Fruit fly (Drosophila melanogaster) whole organism, embryonic: Measurements from ENCODE around the gene CG2444.

Experiments
- Blimp-1 ChIP-seq: fragments of 200-800 bp; sonication (Bioruptor generic); optimal IDR thresholded peaks from 3 replicates; lab custom pipeline; 2018; ENCODE audit warnings: missing biosample characterization, missing genetic modification characterization, mild to moderate bottlenecking, moderate library complexity, missing genetic modification reagents
- CG10267 ChIP-seq: fragments of 200-800 bp; sonication (Bioruptor generic); optimal IDR thresholded peaks from 2 replicates; lab custom pipeline; 2018; ENCODE audit warnings: missing biosample characterization, mild to moderate bottlenecking, missing genetic modification characterization, moderate library complexity
- CG10462 ChIP-seq: fragments of 200-800 bp; sonication (Bioruptor generic); optimal IDR thresholded peaks from 2 replicates; lab custom pipeline; 2016; ENCODE audit warnings: missing biosample characterization, missing genetic modification characterization
- CG10565 ChIP-seq: fragments of 200-800 bp; sonication (Bioruptor generic); optimal IDR thresholded peaks from 3 replicates; lab custom pipeline; 2016; ENCODE audit warnings: missing biosample characterization, mild to moderate bottlenecking, missing genetic modification characterization
- CG12071 ChIP-seq: fragments of 200-800 bp; sonication (Bioruptor generic); optimal IDR thresholded peaks from 3 replicates; lab custom pipeline; 2018; ENCODE audit warnings: missing biosample characterization, mild to moderate bottlenecking, missing genetic modification characterization
- CG12659 ChIP-seq: fragments of 200-800 bp; sonication (Bioruptor generic); optimal IDR thresholded peaks from 3 replicates; lab custom pipeline; 2017; ENCODE audit warnings: mild to moderate bottlenecking, missing biosample characterization, missing genetic modification reagents, missing genetic modification characterization
- CG12769 ChIP-seq: fragments of 200-800 bp; sonication (Bioruptor generic); optimal IDR thresholded peaks from 2 replicates; lab custom pipeline; 2019; ENCODE audit warnings: missing biosample characterization, mild to moderate bottlenecking, missing genetic modification characterization, moderate library complexity
- CG15514 ChIP-seq: fragments of 200-800 bp; sonication (Bioruptor generic); optimal IDR thresholded peaks from 3 replicates; lab custom pipeline; 2017; ENCODE audit warnings: missing biosample characterization, missing genetic modification characterization, mild to moderate bottlenecking, moderate library complexity, missing genetic modification reagents
- CG18619 ChIP-seq: fragments of 200-800 bp; sonication (Bioruptor generic); optimal IDR thresholded peaks from 3 replicates; lab custom pipeline; 2017; ENCODE audit warnings: missing biosample characterization, mild to moderate bottlenecking, missing genetic modification characterization
- CG2202 ChIP-seq: fragments of 200-800 bp; sonication (Bioruptor generic); optimal IDR thresholded peaks from 2 replicates; lab custom pipeline; 2018; ENCODE audit warnings: missing biosample characterization, mild to moderate bottlenecking, missing genetic modification characterization
- CG2678 ChIP-seq: fragments of 200-800 bp; sonication (Bioruptor generic); optimal IDR thresholded peaks from 3 replicates; lab custom pipeline; 2019; ENCODE audit warnings: missing biosample characterization, mild to moderate bottlenecking, missing genetic modification characterization, moderate library complexity
- CG2875 ChIP-seq: fragments of 200-800 bp; sonication (Bioruptor generic); optimal IDR thresholded peaks from 2 replicates; lab custom pipeline; 2017; ENCODE audit warnings: missing biosample characterization, mild to moderate bottlenecking, missing genetic modification characterization, missing genetic modification reagents
- CG30431 ChIP-seq: fragments of 200-800 bp; sonication (Bioruptor generic); optimal IDR thresholded peaks from 2 replicates; lab custom pipeline; 2017; ENCODE audit warnings: missing biosample characterization, missing genetic modification characterization
- CG31224 ChIP-seq: fragments of 200-800 bp; sonication (Bioruptor generic); IDR thresholded peaks from 2 replicates; pipeline ENCODE4 v1.3.6; 2022; ENCODE audit warnings: missing biosample characterization, missing genetic modification characterization
- CG32767 ChIP-seq: fragments of 200-800 bp; sonication (Bioruptor generic); IDR thresholded peaks from 2 replicates; pipeline ENCODE4 v1.3.6; 2022; ENCODE audit warnings: missing biosample characterization, missing genetic modification characterization
- CG4360 ChIP-seq: fragments of 200-800 bp; sonication (Bioruptor generic); IDR thresholded peaks from 2 replicates; pipeline ENCODE4 v1.3.6; 2022; ENCODE audit warnings: missing biosample characterization, missing genetic modification characterization
- CG5245 ChIP-seq: fragments of 200-800 bp; sonication (Bioruptor generic); optimal IDR thresholded peaks from 3 replicates; lab custom pipeline; 2016; ENCODE audit warnings: missing biosample characterization, missing genetic modification characterization
- CG6175 ChIP-seq: fragments of 200-800 bp; sonication (Bioruptor generic); IDR thresholded peaks from 3 replicates; pipeline ENCODE4 v1.3.6; 2022; ENCODE audit warnings: missing biosample characterization, missing genetic modification characterization
- CG6654 ChIP-seq: fragments of 200-800 bp; sonication (Bioruptor generic); optimal IDR thresholded peaks from 2 replicates; lab custom pipeline; 2017; ENCODE audit warnings: missing biosample characterization, mild to moderate bottlenecking, missing genetic modification characterization
- CG6765 ChIP-seq: fragments of 200-800 bp; sonication (Bioruptor generic); optimal IDR thresholded peaks from 3 replicates; lab custom pipeline; 2017; ENCODE audit warnings: missing biosample characterization, mild to moderate bottlenecking, missing genetic modification characterization
- CG6813 ChIP-seq: fragments of 200-800 bp; sonication (Bioruptor generic); optimal IDR thresholded peaks from 2 replicates; lab custom pipeline; 2017; ENCODE audit warnings: missing biosample characterization, missing genetic modification characterization, mild to moderate bottlenecking, moderate library complexity, missing genetic modification reagents
- CG8359 ChIP-seq: fragments of 200-800 bp; sonication (Bioruptor generic); optimal IDR thresholded peaks from 2 replicates; lab custom pipeline; 2017; ENCODE audit warnings: missing biosample characterization, mild to moderate bottlenecking, missing genetic modification characterization, borderline replicate concordance
- Dad ChIP-seq: fragments of 200-800 bp; sonication (Bioruptor generic); optimal IDR thresholded peaks from 3 replicates; lab custom pipeline; 2016; ENCODE audit warnings: missing biosample characterization, missing genetic modification characterization
- Ets65A ChIP-seq: fragments of 200-800 bp; sonication (Bioruptor generic); peaks from one replicate; lab custom pipeline; 2016; ENCODE audit warnings: missing biosample characterization, missing genetic modification characterization
- Gsc ChIP-seq: fragments of 200-800 bp; sonication (Bioruptor generic); IDR thresholded peaks from 2 replicates; pipeline ENCODE4 v1.3.6; 2022; ENCODE audit warnings: missing biosample characterization, missing genetic modification characterization
- HmgD ChIP-seq: fragments of 200-800 bp; sonication (Bioruptor generic); optimal IDR thresholded peaks from 3 replicates; lab custom pipeline; 2016; ENCODE audit warnings: missing biosample characterization, missing genetic modification characterization
- Med ChIP-seq: fragments of 200-800 bp; sonication (Bioruptor generic); peaks from one replicate; lab custom pipeline; 2016; ENCODE audit warnings: missing biosample characterization, missing genetic modification characterization, mild to moderate bottlenecking, inconsistent platforms, moderate library complexity
- Nf-YA ChIP-seq: fragments of 200-800 bp; sonication (Bioruptor generic); IDR thresholded peaks from 2 replicates; pipeline ENCODE4 v1.3.6; 2022; ENCODE audit warnings: missing biosample characterization, missing genetic modification characterization
- Optix ChIP-seq: fragments of 200-800 bp; sonication (Bioruptor generic); IDR thresholded peaks from 3 replicates; pipeline ENCODE4 v1.3.6; 2022; ENCODE audit warnings: missing biosample characterization, missing genetic modification characterization
- Rfx ChIP-seq: fragments of 200-800 bp; sonication (Bioruptor generic); IDR thresholded peaks from 2 replicates; pipeline ENCODE4 v1.3.6; 2022; ENCODE audit warnings: missing biosample characterization, missing genetic modification characterization
- Sry-β ChIP-seq: fragments of 200-800 bp; sonication (Bioruptor generic); optimal IDR thresholded peaks from 2 replicates; lab custom pipeline; 2018; ENCODE audit warnings: missing biosample characterization, mild to moderate bottlenecking, missing genetic modification characterization, moderate library complexity
- amos ChIP-seq: fragments of 200-800 bp; sonication (Bioruptor generic); IDR thresholded peaks from 2 replicates; pipeline ENCODE4 v1.3.6; 2022; ENCODE audit warnings: missing biosample characterization, missing genetic modification characterization; ENCODE audit not compliant: partially characterized antibody
- aop ChIP-seq: fragments of 200-800 bp; sonication (Bioruptor generic); IDR thresholded peaks from 2 replicates; pipeline ENCODE4 v1.3.6; 2022; ENCODE audit warnings: missing biosample characterization, missing genetic modification characterization
- ap ChIP-seq: fragments of 200-800 bp; sonication (Bioruptor generic); IDR thresholded peaks from 2 replicates; pipeline ENCODE4 v1.3.6; 2022; ENCODE audit warnings: missing biosample characterization, missing genetic modification characterization
- dan ChIP-seq: fragments of 200-800 bp; sonication (Bioruptor generic); IDR thresholded peaks from 2 replicates; pipeline ENCODE4 v1.3.6; 2022; ENCODE audit warnings: missing biosample characterization, missing genetic modification characterization
- danr ChIP-seq: fragments of 200-800 bp; sonication (Bioruptor generic); IDR thresholded peaks from 2 replicates; pipeline ENCODE4 v1.3.6; 2022; ENCODE audit warnings: missing biosample characterization, missing genetic modification characterization
- fru ChIP-seq: fragments of >200 bp; optimal IDR thresholded peaks from 2 replicates; lab custom pipeline; 2017
- gsb-n ChIP-seq: fragments of 200-800 bp; sonication (Bioruptor generic); optimal IDR thresholded peaks from 3 replicates; lab custom pipeline; 2018; ENCODE audit warnings: missing biosample characterization, mild to moderate bottlenecking, missing genetic modification characterization
- insv ChIP-seq, 2 experiments: fragments of 200-800 bp; sonication (Bioruptor generic); optimal IDR thresholded peaks; 3 replicates each; lab custom pipeline; 2016 to 2018; ENCODE audit warnings: missing biosample characterization in 2 of 2, missing genetic modification characterization in 2 of 2
- lab ChIP-seq: fragments of 200-800 bp; sonication (Bioruptor generic); optimal IDR thresholded peaks from 3 replicates; lab custom pipeline; 2017; ENCODE audit warnings: missing biosample characterization, missing genetic modification characterization, mild to moderate bottlenecking, moderate library complexity, missing genetic modification reagents
- lbe ChIP-seq: fragments of 200-800 bp; sonication (Bioruptor generic); optimal IDR thresholded peaks from 2 replicates; lab custom pipeline; 2016; ENCODE audit warnings: missing biosample characterization, mild to moderate bottlenecking, missing genetic modification characterization
- org-1 ChIP-seq: fragments of 200-800 bp; sonication (Bioruptor generic); optimal IDR thresholded peaks from 2 replicates; lab custom pipeline; 2017; ENCODE audit warnings: missing biosample characterization, missing genetic modification characterization
- pho ChIP-seq: fragments of 200-800 bp; sonication (Bioruptor generic); optimal IDR thresholded peaks from 2 replicates; lab custom pipeline; 2016; ENCODE audit warnings: missing biosample characterization, missing genetic modification characterization
- sd ChIP-seq: fragments of 200-800 bp; sonication (Bioruptor generic); optimal IDR thresholded peaks from 3 replicates; lab custom pipeline; 2018; ENCODE audit warnings: missing biosample characterization, mild to moderate bottlenecking, missing genetic modification characterization, moderate library complexity
- sim ChIP-seq: fragments of 200-800 bp; sonication (Bioruptor generic); IDR thresholded peaks from 2 replicates; pipeline ENCODE4 v1.3.6; 2022; ENCODE audit warnings: missing biosample characterization, missing genetic modification characterization
- sima ChIP-seq: fragments of 200-800 bp; sonication (Bioruptor generic); optimal IDR thresholded peaks from 2 replicates; lab custom pipeline; 2016; ENCODE audit warnings: missing biosample characterization, missing genetic modification characterization
- tgo ChIP-seq: fragments of 200-800 bp; sonication (Bioruptor generic); IDR thresholded peaks from 3 replicates; pipeline ENCODE4 v1.3.6; 2022; ENCODE audit warnings: missing biosample characterization, missing genetic modification characterization
- vfl ChIP-seq: fragments of 200-800 bp; sonication (Bioruptor generic); optimal IDR thresholded peaks from 2 replicates; lab custom pipeline; 2016; ENCODE audit warnings: missing biosample characterization, missing genetic modification characterization
- vnd ChIP-seq: fragments of 200-800 bp; sonication (Bioruptor generic); IDR thresholded peaks from 3 replicates; pipeline ENCODE4 v1.3.6; 2022; ENCODE audit warnings: missing biosample characterization, missing genetic modification characterization; ENCODE audit not compliant: partially characterized antibody

Gene CG2444

DNA sequence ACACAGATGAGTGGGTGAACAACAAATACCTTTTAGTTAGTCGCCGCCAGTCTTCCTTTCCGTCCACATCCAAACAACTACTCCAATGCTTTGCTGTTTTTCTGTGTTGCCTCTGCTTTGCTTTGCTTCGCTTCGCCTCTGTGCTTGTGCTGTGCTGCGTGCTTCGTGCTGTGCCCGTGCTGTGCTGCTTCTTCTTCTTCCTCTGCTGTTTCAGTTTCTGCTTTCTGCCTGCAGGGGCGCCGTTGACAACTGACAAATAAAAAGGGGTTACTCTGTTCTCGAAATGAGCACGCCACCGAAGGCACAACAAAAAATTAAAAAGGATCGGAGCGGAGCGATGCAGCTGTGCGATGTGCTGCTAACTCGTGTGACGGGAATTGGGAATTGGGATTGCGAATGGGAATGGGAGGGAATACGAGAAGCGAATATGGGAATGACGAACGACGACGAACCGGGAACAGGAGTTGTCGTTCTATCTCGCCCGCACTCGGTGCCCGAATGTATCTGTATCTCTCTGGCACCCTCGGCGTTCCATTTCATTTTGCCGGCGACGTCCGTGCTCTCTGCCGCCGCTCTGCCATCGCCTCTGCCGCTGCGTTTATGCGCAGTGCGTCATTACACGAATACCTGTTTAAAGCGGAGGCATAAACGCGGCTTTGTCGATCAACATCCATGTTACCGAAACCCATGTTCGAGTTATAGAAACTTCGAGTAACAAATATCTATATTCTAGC is 9.6 kb upstream of the CG2444 start (continued):
- peak; percentile 1 for TF ChIP-seq CG6765 (GFP tag; lab: Kevin White, UChicago)
- TF ChIP-seq CG12071 = peak; percentile 64
- TF ChIP-seq CG12769 = peak; percentile 94
- no peak for TF ChIP-seq Sry-β
- 0 out of 2 replicates have a peak, but pooled peaks have one; percentile 39 for TF ChIP-seq CG32767 (GFP tag; lab: Robert Waterston, UW)
- TF ChIP-seq CG31224 = peak; percentile 62
- TF ChIP-seq CG15514 (GFP tag; lab: Kevin White, UChicago) = peak; percentile 77
- no peak for TF ChIP-seq CG5245 (GFP tag; lab: Kevin White, UChicago)
- TF ChIP-seq CG18619 (GFP tag; lab: Kevin White, UChicago) = peak; percentile 71
- TF ChIP-seq CG10462 (GFP tag; lab: Kevin White, UChicago) = no peak
- TF ChIP-seq vnd = no peak
- peak; percentile 14 for TF ChIP-seq vfl (GFP tag; lab: Kevin White, UChicago)
- no peak for TF ChIP-seq sima
- TF ChIP-seq aop (GFP tag; lab: Robert Waterston, UW) = 0 out of 2 replicates have a peak, but pooled peaks have one; percentile 2
- TF ChIP-seq ap (GFP tag; lab: Robert Waterston, UW) = peak; percentile 59
- no peak for TF ChIP-seq CG8359 (GFP tag; lab: Kevin White, UChicago)
- peak; percentile 71 for TF ChIP-seq org-1 (GFP tag; lab: Kevin White, UChicago)
- no peak for TF ChIP-seq Nf-YA (GFP tag; lab: Robert Waterston, UW)
- TF ChIP-seq CG2202 (tag; lab: Kevin White, UChicago) = no peak
- peak; percentile 76 for TF ChIP-seq Dad (GFP tag; lab: Kevin White, UChicago)
- peak; percentile 48; the same call in 1 of the 2 replicates for TF ChIP-seq CG4360 (GFP tag; lab: Robert Waterston, UW)
- TF ChIP-seq dan (GFP tag; lab: Robert Waterston, UW) = no peak
- peak; percentile 27 for TF ChIP-seq lbe (GFP tag; lab: Kevin White, UChicago)
- no peak for TF ChIP-seq CG10565 (GFP tag; lab: Kevin White, UChicago)
- TF ChIP-seq CG6813 (GFP tag; lab: Kevin White, UChicago) = peak; percentile 13
- TF ChIP-seq CG10267 (tag; lab: Kevin White, UChicago) = peak; percentile 36
- peak; percentile 9 for TF ChIP-seq CG6654 (GFP tag; lab: Kevin White, UChicago)
- TF ChIP-seq CG6175 (GFP tag; lab: Robert Waterston, UW) = peak; percentile 88
- peak; percentile 79 for TF ChIP-seq pho (GFP tag; lab: Kevin White, UChicago)
- TF ChIP-seq gsb-n (tag; lab: Kevin White, UChicago) = peak; percentile 51
- TF ChIP-seq Ets65A (GFP tag; lab: Kevin White, UChicago) = peak; percentile 97
- no peak for TF ChIP-seq Gsc (GFP tag; lab: Robert Waterston, UW)
- TF ChIP-seq sd = peak; percentile 1
- no peak for TF ChIP-seq fru (lab: Kevin White, UChicago)
- peak; percentile 75 for TF ChIP-seq CG12659
- TF ChIP-seq CG2875 = peak; percentile 40
- TF ChIP-seq tgo (GFP tag; lab: Robert Waterston, UW) = peak; percentile 63
- peak; percentile 57; the same call in 1 of the 2 replicates for TF ChIP-seq amos (GFP tag; lab: Robert Waterston, UW)
- TF ChIP-seq Blimp-1 (GFP tag; lab: Kevin White, UChicago) = peak; percentile 40
- TF ChIP-seq sim = no peak
- TF ChIP-seq CG2678 (tag; lab: Kevin White, UChicago) = peak; percentile 77
- TF ChIP-seq lab (GFP tag; lab: Kevin White, UChicago) = peak; percentile 86
- peak in 1 of 2 experiments; percentile 79 for TF ChIP-seq insv (GFP tag; optimal IDR thresholded peaks at IDR 0.05; lab: Kevin White, UChicago)
- TF ChIP-seq CG30431 (GFP tag; lab: Kevin White, UChicago) = peak; percentile 53
- TF ChIP-seq Rfx (GFP tag; lab: Robert Waterston, UW) = peak; percentile 84
- peak; percentile 97 for TF ChIP-seq Med (GFP tag; lab: Kevin White, UChicago)
- TF ChIP-seq danr (GFP tag; lab: Robert Waterston, UW) = peak; percentile 77
- TF ChIP-seq HmgD (GFP tag; lab: Kevin White, UChicago) = no peak
- TF ChIP-seq Optix (GFP tag; lab: Robert Waterston, UW) = peak; percentile 62; the same call in 2 of the 3 replicates
